Fruit fly (Drosophila melanogaster) Kc167 (cell line): ENCODE measurements around the gene CG17562.

ENCODE experiments used
- Myc ChIP-seq: fragments of >200 bp; optimal IDR thresholded peaks from 2 replicates; lab custom pipeline; 2017; ENCODE audit warnings: missing external identifiers
- Sin3A ChIP-seq: fragments of >200 bp; optimal IDR thresholded peaks from 2 replicates; lab custom pipeline; 2018; ENCODE audit warnings: missing external identifiers
- insv ChIP-seq: fragments of >200 bp; optimal IDR thresholded peaks from 3 replicates; lab custom pipeline; 2018; ENCODE audit warnings: missing external identifiers
- psq ChIP-seq: fragments of >200 bp; optimal IDR thresholded peaks from 2 replicates; lab custom pipeline; 2017; ENCODE audit warnings: missing external identifiers

DNA sequence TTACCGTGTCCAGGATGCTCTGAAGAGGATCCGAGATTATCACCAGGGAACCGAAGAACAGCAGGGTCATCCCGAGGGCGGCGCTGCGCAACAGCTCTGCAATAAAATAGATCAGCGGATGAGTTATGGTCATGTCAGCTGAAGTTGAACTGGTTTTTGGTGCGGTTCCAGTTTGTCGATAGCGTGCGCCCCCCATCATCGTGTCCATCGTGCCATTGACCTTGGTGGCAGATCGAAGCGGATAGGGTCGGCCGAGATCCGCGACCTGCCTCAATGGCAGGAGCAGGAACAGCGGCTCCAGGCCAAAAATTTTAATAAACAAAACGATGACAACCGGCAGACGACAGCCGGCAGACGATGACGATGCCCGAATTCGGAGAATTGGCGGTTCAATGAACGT lies 15.5 kb upstream of the CG17562 start:
- TF ChIP-seq Myc (lab: Kevin White, UChicago) (no peak), psq (no peak), Sin3A (no peak), insv (no peak)
